Fruit fly (Drosophila melanogaster) whole organism, embryonic: ENCODE results near the gene aralar1.

Source experiments
- CG10147 ChIP-seq: fragments of 200-800 bp; sonication (Bioruptor generic); optimal IDR thresholded peaks from 2 replicates; lab custom pipeline; 2019; ENCODE audit warnings: missing biosample characterization, mild to moderate bottlenecking, missing genetic modification characterization, moderate library complexity
- CG11398 ChIP-seq: fragments of 200-800 bp; sonication (Bioruptor generic); optimal IDR thresholded peaks from 2 replicates; lab custom pipeline; 2016; ENCODE audit warnings: missing biosample characterization, missing genetic modification characterization
- CG14965 ChIP-seq: fragments of 200-800 bp; sonication (Bioruptor generic); optimal IDR thresholded peaks from 2 replicates; lab custom pipeline; 2016; ENCODE audit warnings: missing biosample characterization, missing genetic modification characterization, borderline replicate concordance
- CG15073 ChIP-seq: fragments of 200-800 bp; sonication (Bioruptor generic); optimal IDR thresholded peaks from 2 replicates; lab custom pipeline; 2016; ENCODE audit warnings: missing biosample characterization, missing genetic modification characterization
- CG1602 ChIP-seq: fragments of 200-800 bp; sonication (Bioruptor generic); optimal IDR thresholded peaks from 3 replicates; lab custom pipeline; 2016; ENCODE audit warnings: missing biosample characterization, missing genetic modification characterization
- CG17568 ChIP-seq: fragments of 200-800 bp; sonication (Bioruptor generic); optimal IDR thresholded peaks from 2 replicates; lab custom pipeline; 2018; ENCODE audit warnings: missing biosample characterization, mild to moderate bottlenecking, missing genetic modification characterization, moderate library complexity
- CG18476 ChIP-seq: fragments of 200-800 bp; sonication (Bioruptor generic); optimal IDR thresholded peaks from 2 replicates; lab custom pipeline; 2016; ENCODE audit warnings: missing biosample characterization, mild to moderate bottlenecking, missing genetic modification characterization
- CG2116 ChIP-seq: fragments of 200-800 bp; sonication (Bioruptor generic); optimal IDR thresholded peaks from 3 replicates; lab custom pipeline; 2018; ENCODE audit warnings: missing biosample characterization, mild to moderate bottlenecking, missing genetic modification characterization
- CG33213 ChIP-seq: fragments of 200-800 bp; sonication (Bioruptor generic); optimal IDR thresholded peaks from 3 replicates; lab custom pipeline; 2016; ENCODE audit warnings: missing biosample characterization, missing genetic modification characterization
- CG3407 ChIP-seq: fragments of 200-800 bp; sonication (Bioruptor generic); optimal IDR thresholded peaks from 2 replicates; lab custom pipeline; 2018; ENCODE audit warnings: missing biosample characterization, mild to moderate bottlenecking, missing genetic modification characterization
- CG43689 ChIP-seq: fragments of 200-800 bp; sonication (Bioruptor generic); IDR thresholded peaks from 2 replicates; pipeline ENCODE4 v1.3.6; 2022; ENCODE audit warnings: missing biosample characterization, missing genetic modification characterization
- CG4424 ChIP-seq: fragments of 200-800 bp; sonication (Bioruptor generic); optimal IDR thresholded peaks from 3 replicates; lab custom pipeline; 2016; ENCODE audit warnings: missing biosample characterization, missing genetic modification characterization
- CG4730 ChIP-seq: fragments of 200-800 bp; sonication (Bioruptor generic); IDR thresholded peaks from 2 replicates; pipeline ENCODE4 v1.3.6; 2022; ENCODE audit warnings: missing biosample characterization, missing genetic modification characterization
- CG6683 ChIP-seq: fragments of 200-800 bp; sonication (Bioruptor generic); optimal IDR thresholded peaks from 2 replicates; lab custom pipeline; 2017; ENCODE audit warnings: missing biosample characterization, mild to moderate bottlenecking, missing genetic modification characterization, missing genetic modification reagents
- CG8924 ChIP-seq: fragments of 200-800 bp; optimal IDR thresholded peaks from 3 replicates; lab custom pipeline; 2019; ENCODE audit warnings: missing biosample characterization, mild to moderate bottlenecking, missing genetic modification characterization, moderate library complexity
- D ChIP-seq, 2 experiments: fragments of 200-800 bp in 1 of 2; fragments of >200 bp in 1 of 2; sonication (Bioruptor generic) in 1 of 2; optimal IDR thresholded peaks; 2 replicates in 1 of 2; 3 replicates in 1 of 2; lab custom pipeline; 2017; ENCODE audit warnings: mild to moderate bottlenecking in 1 of 2, missing biosample characterization in 1 of 2, missing genetic modification characterization in 1 of 2, missing genetic modification reagents in 1 of 2
- E2f2 ChIP-seq: fragments of 200-800 bp; sonication (Bioruptor generic); IDR thresholded peaks from 2 replicates; pipeline ENCODE4 v1.3.6; 2022; ENCODE audit warnings: missing biosample characterization, missing genetic modification characterization
- Fer2 ChIP-seq: fragments of 200-800 bp; sonication (Bioruptor generic); optimal IDR thresholded peaks from 2 replicates; lab custom pipeline; 2018; ENCODE audit warnings: missing biosample characterization, mild to moderate bottlenecking, missing genetic modification characterization, moderate library complexity
- H2.0 ChIP-seq: fragments of 200-800 bp; sonication (Bioruptor generic); IDR thresholded peaks from 2 replicates; pipeline ENCODE4 v1.3.6; 2022; ENCODE audit warnings: missing biosample characterization, missing genetic modification characterization
- HmgZ ChIP-seq: fragments of 200-800 bp; sonication (Bioruptor generic); optimal IDR thresholded peaks from 2 replicates; lab custom pipeline; 2018; ENCODE audit warnings: missing biosample characterization, mild to moderate bottlenecking, missing genetic modification characterization
- Hr3 ChIP-seq: fragments of 200-800 bp; sonication (Bioruptor generic); optimal IDR thresholded peaks from 3 replicates; lab custom pipeline; 2016; ENCODE audit warnings: missing biosample characterization, missing genetic modification characterization
- Max ChIP-seq: fragments of 200-800 bp; sonication (Bioruptor generic); optimal IDR thresholded peaks from 2 replicates; lab custom pipeline; 2016; ENCODE audit warnings: missing biosample characterization, mild to moderate bottlenecking, missing genetic modification characterization
- Med ChIP-seq: fragments of 200-800 bp; sonication (Bioruptor generic); peaks from one replicate; lab custom pipeline; 2016; ENCODE audit warnings: missing biosample characterization, missing genetic modification characterization, mild to moderate bottlenecking, inconsistent platforms, moderate library complexity
- NFAT ChIP-seq: fragments of 200-800 bp; sonication (Bioruptor generic); IDR thresholded peaks from 2 replicates; pipeline ENCODE4 v1.3.6; 2022; ENCODE audit warnings: missing biosample characterization, missing genetic modification characterization
- Rfx ChIP-seq: fragments of 200-800 bp; sonication (Bioruptor generic); IDR thresholded peaks from 2 replicates; pipeline ENCODE4 v1.3.6; 2022; ENCODE audit warnings: missing biosample characterization, missing genetic modification characterization
- Vsx1 ChIP-seq: fragments of 200-800 bp; sonication (Bioruptor generic); optimal IDR thresholded peaks from 2 replicates; lab custom pipeline; 2017; ENCODE audit warnings: missing biosample characterization, mild to moderate bottlenecking, missing genetic modification characterization, missing genetic modification reagents
- ase ChIP-seq: fragments of 200-800 bp; sonication (Bioruptor generic); IDR thresholded peaks from 3 replicates; pipeline ENCODE4 v1.3.6; 2022; ENCODE audit warnings: missing biosample characterization, missing genetic modification characterization
- btn ChIP-seq: fragments of 200-800 bp; sonication (Bioruptor generic); optimal IDR thresholded peaks from 2 replicates; lab custom pipeline; 2016; ENCODE audit warnings: missing biosample characterization, missing genetic modification characterization
- cg ChIP-seq: fragments of 200-800 bp; sonication (Bioruptor generic); optimal IDR thresholded peaks from 3 replicates; lab custom pipeline; 2019; ENCODE audit warnings: missing biosample characterization, mild to moderate bottlenecking, missing genetic modification characterization, moderate library complexity
- chinmo ChIP-seq: fragments of 200-800 bp; sonication (Bioruptor generic); IDR thresholded peaks from 4 replicates; pipeline ENCODE4 v1.3.6; 2022; ENCODE audit warnings: missing biosample characterization, missing genetic modification characterization; ENCODE audit not compliant: partially characterized antibody
- danr ChIP-seq: fragments of 200-800 bp; sonication (Bioruptor generic); IDR thresholded peaks from 2 replicates; pipeline ENCODE4 v1.3.6; 2022; ENCODE audit warnings: missing biosample characterization, missing genetic modification characterization
- dm ChIP-seq: fragments of 200-800 bp; sonication (Bioruptor generic); optimal IDR thresholded peaks from 3 replicates; lab custom pipeline; 2016; ENCODE audit warnings: missing biosample characterization, missing genetic modification characterization
- dpn ChIP-seq, 2 experiments: fragments of 200-800 bp; sonication (Bioruptor generic); optimal IDR thresholded peaks; 3 replicates each; lab custom pipeline; 2016; ENCODE audit warnings: missing biosample characterization in 2 of 2, missing genetic modification characterization in 2 of 2
- exex ChIP-seq: fragments of 200-800 bp; sonication (Bioruptor generic); optimal IDR thresholded peaks from 4 replicates; lab custom pipeline; 2018; ENCODE audit warnings: missing biosample characterization, mild to moderate bottlenecking, missing genetic modification characterization, moderate library complexity
- gt ChIP-seq: fragments of 200-800 bp; sonication (Bioruptor generic); IDR thresholded peaks from 2 replicates; pipeline ENCODE4 v1.3.6; 2022; ENCODE audit warnings: missing biosample characterization, missing genetic modification characterization
- ham ChIP-seq: fragments of 200-800 bp; sonication (Bioruptor generic); IDR thresholded peaks from 2 replicates; pipeline ENCODE4 v1.3.6; 2022; ENCODE audit warnings: missing biosample characterization, missing genetic modification characterization
- hbn ChIP-seq: fragments of 200-800 bp; sonication (Bioruptor generic); IDR thresholded peaks from 2 replicates; pipeline ENCODE4 v1.3.6; 2022; ENCODE audit warnings: missing biosample characterization, missing genetic modification characterization; ENCODE audit not compliant: partially characterized antibody
- hth ChIP-seq: fragments of >200 bp; optimal IDR thresholded peaks from 2 replicates; lab custom pipeline; 2017; ENCODE audit warnings: inconsistent platforms
- lmd ChIP-seq: fragments of 200-800 bp; sonication (Bioruptor generic); IDR thresholded peaks from 2 replicates; pipeline ENCODE4 v1.3.6; 2022; ENCODE audit warnings: missing biosample characterization, missing genetic modification characterization
- lov ChIP-seq, 2 experiments: fragments of 200-800 bp in 1 of 2; fragments of >200 bp in 1 of 2; sonication (Bioruptor generic) in 1 of 2; IDR thresholded peaks in 1 of 2; optimal IDR thresholded peaks in 1 of 2; 2 replicates in 1 of 2; 3 replicates in 1 of 2; pipeline versions ENCODE4 v1.3.6 to Lab custom; 2017 to 2022; ENCODE audit warnings: missing biosample characterization in 1 of 2, missing genetic modification characterization in 1 of 2
- nau ChIP-seq: fragments of 200-800 bp; sonication (Bioruptor generic); optimal IDR thresholded peaks from 3 replicates; lab custom pipeline; 2017; ENCODE audit warnings: missing biosample characterization, mild to moderate bottlenecking, missing genetic modification characterization, missing genetic modification reagents
- odd ChIP-seq: fragments of 200-800 bp; sonication (Bioruptor generic); optimal IDR thresholded peaks from 2 replicates; lab custom pipeline; 2017; ENCODE audit warnings: missing biosample characterization, mild to moderate bottlenecking, missing genetic modification characterization
- pnt ChIP-seq: fragments of 200-800 bp; sonication (Bioruptor generic); optimal IDR thresholded peaks from 3 replicates; lab custom pipeline; 2016; ENCODE audit warnings: missing biosample characterization, missing genetic modification characterization
- ro ChIP-seq: fragments of 200-800 bp; sonication (Bioruptor generic); IDR thresholded peaks from 2 replicates; pipeline ENCODE4 v1.3.6; 2022; ENCODE audit warnings: missing biosample characterization, missing genetic modification characterization
- row ChIP-seq: fragments of 200-800 bp; sonication (Bioruptor generic); IDR thresholded peaks from 3 replicates; pipeline ENCODE4 v1.3.6; 2022; ENCODE audit warnings: missing biosample characterization, missing genetic modification characterization
- shn ChIP-seq: fragments of 200-800 bp; sonication (Bioruptor generic); optimal IDR thresholded peaks from 3 replicates; lab custom pipeline; 2016; ENCODE audit warnings: missing biosample characterization, missing genetic modification characterization
- sim ChIP-seq: fragments of 200-800 bp; sonication (Bioruptor generic); IDR thresholded peaks from 2 replicates; pipeline ENCODE4 v1.3.6; 2022; ENCODE audit warnings: missing biosample characterization, missing genetic modification characterization
- sima ChIP-seq: fragments of 200-800 bp; sonication (Bioruptor generic); optimal IDR thresholded peaks from 2 replicates; lab custom pipeline; 2016; ENCODE audit warnings: missing biosample characterization, missing genetic modification characterization
- z ChIP-seq: fragments of 200-800 bp; sonication (Bioruptor generic); IDR thresholded peaks from 3 replicates; pipeline ENCODE4 v1.3.6; 2022; ENCODE audit warnings: missing biosample characterization, missing genetic modification characterization

aralar1 gene

DNA sequence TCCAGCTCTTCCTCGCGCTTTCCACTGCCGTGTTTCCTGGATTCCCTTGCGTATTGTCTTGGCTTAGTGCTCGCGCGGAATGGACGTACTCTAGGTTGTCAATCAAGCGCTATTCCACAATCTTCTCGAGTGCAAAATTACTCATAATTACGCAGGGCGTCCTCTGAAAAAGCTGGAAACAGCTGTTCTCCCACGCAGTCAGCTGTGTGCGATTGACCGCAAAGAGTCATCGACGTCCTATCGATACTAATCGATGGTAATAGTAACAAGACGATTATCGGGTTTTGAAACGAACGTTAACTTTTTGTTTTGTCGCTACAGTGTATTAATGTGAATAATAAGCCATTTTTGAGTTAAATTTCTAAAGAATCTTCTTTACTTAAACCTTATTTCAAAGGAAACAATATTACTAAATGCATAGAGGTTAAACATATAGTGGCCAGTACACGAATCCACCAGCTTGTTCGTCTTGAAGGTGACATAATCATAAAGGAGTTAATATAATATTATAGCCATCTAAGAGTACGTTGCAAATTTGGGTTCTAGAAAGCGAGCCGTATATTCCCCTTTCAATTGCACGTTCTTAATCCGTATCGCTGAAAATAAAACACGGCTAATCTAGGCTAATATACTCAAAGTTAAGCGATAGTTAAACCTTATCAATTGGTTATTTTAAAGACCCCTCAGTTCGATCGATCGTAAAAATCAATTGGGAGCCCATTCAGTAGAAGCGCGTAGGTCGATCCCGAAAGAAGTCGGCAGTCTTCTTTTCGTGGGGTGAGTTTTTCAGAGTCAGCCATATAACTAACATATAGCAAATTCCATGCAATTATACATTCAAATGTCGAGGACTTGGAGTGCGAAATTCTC lies 3.6 kb upstream of the aralar1 start, which contains the start of the genes CG2224 and CDase (continued):
- TF ChIP-seq D (optimal IDR thresholded peaks at IDR 0.05; lab: Kevin White, UChicago) = peak; percentile 48
- no peak for TF ChIP-seq D (GFP tag; optimal IDR thresholded peaks at IDR 0.05; lab: Kevin White, UChicago)
- no peak for TF ChIP-seq dpn (GFP tag; optimal IDR thresholded peaks at IDR 0.05; lab: Kevin White, UChicago)
- no peak for TF ChIP-seq ro
- TF ChIP-seq cg (GFP tag; lab: Kevin White, UChicago) = no peak
- no peak for TF ChIP-seq CG15073 (GFP tag; lab: Kevin White, UChicago)
- TF ChIP-seq CG8924 = no peak
- no peak for TF ChIP-seq shn (GFP tag; lab: Kevin White, UChicago)
- no peak for TF ChIP-seq CG17568 (GFP tag; lab: Kevin White, UChicago)
- TF ChIP-seq Hr3 (GFP tag; lab: Kevin White, UChicago) = no peak
- TF ChIP-seq Rfx (GFP tag; lab: Robert Waterston, UW) = no peak
- TF ChIP-seq sim = no peak
- TF ChIP-seq btn = no peak
- TF ChIP-seq gt = no peak
- TF ChIP-seq chinmo (GFP tag; lab: Robert Waterston, UW) = peak; percentile 96
- TF ChIP-seq odd (GFP tag; lab: Kevin White, UChicago) = no peak
- no peak for TF ChIP-seq pnt (GFP tag; lab: Kevin White, UChicago)
- no peak for TF ChIP-seq CG6683 (GFP tag; lab: Kevin White, UChicago)
- TF ChIP-seq CG14965 = no peak
- peak; percentile 73 for TF ChIP-seq Med (GFP tag; lab: Kevin White, UChicago)
- no peak for TF ChIP-seq ase (GFP tag; lab: Robert Waterston, UW)
- TF ChIP-seq CG2116 = peak; percentile 74
- TF ChIP-seq lov (optimal IDR thresholded peaks at IDR 0.05; lab: Kevin White, UChicago) = no peak
- TF ChIP-seq lov (GFP tag; IDR thresholded peaks at IDR 0.05; lab: Robert Waterston, UW) = no peak
- TF ChIP-seq Vsx1 (GFP tag; lab: Kevin White, UChicago) = peak; percentile 5
- TF ChIP-seq HmgZ (tag; lab: Kevin White, UChicago) = peak; percentile 34
- no peak for TF ChIP-seq CG4424 (GFP tag; lab: Kevin White, UChicago)
- TF ChIP-seq Fer2 = no peak
- TF ChIP-seq danr (GFP tag; lab: Robert Waterston, UW) = no peak
- TF ChIP-seq hth (lab: Kevin White, UChicago) = no peak
- no peak for TF ChIP-seq row (GFP tag; lab: Robert Waterston, UW)
- TF ChIP-seq nau (GFP tag; lab: Kevin White, UChicago) = no peak
- no peak for TF ChIP-seq z (GFP tag; lab: Robert Waterston, UW)
- peak; percentile 84 for TF ChIP-seq E2f2 (GFP tag; lab: Robert Waterston, UW)
- TF ChIP-seq H2.0 = no peak
- no peak for TF ChIP-seq CG4730 (GFP tag; lab: Robert Waterston, UW)
- TF ChIP-seq CG43689 (GFP tag; lab: Robert Waterston, UW) = no peak
- no peak for TF ChIP-seq CG11398 (GFP tag; lab: Kevin White, UChicago)
- TF ChIP-seq CG18476 (GFP tag; lab: Kevin White, UChicago) = no peak
- TF ChIP-seq lmd (GFP tag; lab: Robert Waterston, UW) = no peak
- no peak for TF ChIP-seq CG33213 (GFP tag; lab: Kevin White, UChicago)
- no peak for TF ChIP-seq ham (GFP tag; lab: Robert Waterston, UW)
- TF ChIP-seq hbn (GFP tag; lab: Robert Waterston, UW) = peak; percentile 97
- TF ChIP-seq NFAT (GFP tag; lab: Robert Waterston, UW) = no peak
- TF ChIP-seq exex (tag; lab: Kevin White, UChicago) = peak; percentile 71
- no peak for TF ChIP-seq sima
- no peak for TF ChIP-seq Max (GFP tag; lab: Kevin White, UChicago)
- no peak for TF ChIP-seq CG3407 (GFP tag; lab: Kevin White, UChicago)
- no peak for TF ChIP-seq dm (GFP tag; lab: Kevin White, UChicago)
- TF ChIP-seq CG1602 = no peak
- no peak for TF ChIP-seq CG10147
